Fruit fly (Drosophila melanogaster) whole organism, embryonic: Measurements from ENCODE around the gene Arpc3A.

Source experiments
- Atf3 ChIP-seq: fragments of 200-800 bp; sonication (Bioruptor generic); optimal IDR thresholded peaks from 3 replicates; lab custom pipeline; 2016; ENCODE audit warnings: missing biosample characterization, missing genetic modification characterization
- B-H2 ChIP-seq: fragments of 200-800 bp; sonication (Bioruptor generic); optimal IDR thresholded peaks from 2 replicates; lab custom pipeline; 2018; ENCODE audit warnings: missing biosample characterization, mild to moderate bottlenecking, missing genetic modification characterization
- CG1024 ChIP-seq: fragments of 200-800 bp; sonication (Bioruptor generic); IDR thresholded peaks from 2 replicates; pipeline ENCODE4 v1.3.6; 2022; ENCODE audit warnings: missing biosample characterization, missing genetic modification characterization
- CG11085 ChIP-seq: fragments of 200-800 bp; sonication (Bioruptor generic); IDR thresholded peaks from 2 replicates; pipeline ENCODE4 v1.3.6; 2022; ENCODE audit warnings: missing biosample characterization, missing genetic modification characterization
- CG11695 ChIP-seq: fragments of 200-800 bp; sonication (Bioruptor generic); IDR thresholded peaks from 3 replicates; pipeline ENCODE4 v1.3.6; 2022; ENCODE audit warnings: missing biosample characterization, missing genetic modification characterization
- CG12155 ChIP-seq: fragments of 200-800 bp; sonication (Bioruptor generic); optimal IDR thresholded peaks from 3 replicates; lab custom pipeline; 2016; ENCODE audit warnings: missing biosample characterization, missing genetic modification characterization
- CG13287 ChIP-seq: fragments of 200-800 bp; sonication (Bioruptor generic); IDR thresholded peaks from 2 replicates; pipeline ENCODE4 v1.3.6; 2022; ENCODE audit warnings: missing biosample characterization, missing genetic modification characterization; ENCODE audit not compliant: partially characterized antibody
- CG14667 ChIP-seq: fragments of 200-800 bp; sonication (Bioruptor generic); IDR thresholded peaks from 2 replicates; pipeline ENCODE4 v1.3.6; 2022; ENCODE audit warnings: missing biosample characterization, missing genetic modification characterization
- CG14860 ChIP-seq: fragments of 200-800 bp; sonication (Bioruptor generic); IDR thresholded peaks from 3 replicates; pipeline ENCODE4 v1.3.6; 2022; ENCODE audit warnings: missing biosample characterization, missing genetic modification characterization; ENCODE audit not compliant: partially characterized antibody
- CG15269 ChIP-seq: fragments of 200-800 bp; sonication (Bioruptor generic); optimal IDR thresholded peaks from 2 replicates; lab custom pipeline; 2018; ENCODE audit warnings: missing biosample characterization, mild to moderate bottlenecking, missing genetic modification characterization, moderate library complexity
- CG17361 ChIP-seq: fragments of 200-800 bp; sonication (Bioruptor generic); IDR thresholded peaks from 3 replicates; pipeline ENCODE4 v1.3.6; 2022; ENCODE audit warnings: missing biosample characterization, missing genetic modification characterization
- CG17912 ChIP-seq: fragments of 200-800 bp; sonication (Bioruptor generic); optimal IDR thresholded peaks from 2 replicates; lab custom pipeline; 2018; ENCODE audit warnings: missing biosample characterization, mild to moderate bottlenecking, missing genetic modification characterization
- CG18011 ChIP-seq: fragments of 200-800 bp; sonication (Bioruptor generic); optimal IDR thresholded peaks from 2 replicates; lab custom pipeline; 2017; ENCODE audit warnings: missing biosample characterization, missing genetic modification characterization, mild to moderate bottlenecking, moderate library complexity, missing genotype
- CG31224 ChIP-seq: fragments of 200-800 bp; sonication (Bioruptor generic); IDR thresholded peaks from 2 replicates; pipeline ENCODE4 v1.3.6; 2022; ENCODE audit warnings: missing biosample characterization, missing genetic modification characterization
- CG32767 ChIP-seq: fragments of 200-800 bp; sonication (Bioruptor generic); IDR thresholded peaks from 2 replicates; pipeline ENCODE4 v1.3.6; 2022; ENCODE audit warnings: missing biosample characterization, missing genetic modification characterization
- CG4820 ChIP-seq: fragments of 200-800 bp; sonication (Bioruptor generic); optimal IDR thresholded peaks from 3 replicates; lab custom pipeline; 2016; ENCODE audit warnings: missing biosample characterization, missing genetic modification characterization
- CG6791 ChIP-seq: fragments of 200-800 bp; sonication (Bioruptor generic); IDR thresholded peaks from 3 replicates; pipeline ENCODE4 v1.3.6; 2022; ENCODE audit warnings: missing biosample characterization, missing genetic modification characterization; ENCODE audit not compliant: partially characterized antibody
- CG6813 ChIP-seq: fragments of 200-800 bp; sonication (Bioruptor generic); optimal IDR thresholded peaks from 2 replicates; lab custom pipeline; 2017; ENCODE audit warnings: missing biosample characterization, missing genetic modification characterization, mild to moderate bottlenecking, moderate library complexity, missing genetic modification reagents
- CG9609 ChIP-seq: fragments of 200-800 bp; sonication (Bioruptor generic); optimal IDR thresholded peaks from 3 replicates; lab custom pipeline; 2016; ENCODE audit warnings: missing biosample characterization, missing genetic modification characterization
- CrebB ChIP-seq: fragments of 200-800 bp; sonication (Bioruptor generic); optimal IDR thresholded peaks from 3 replicates; lab custom pipeline; 2018; ENCODE audit warnings: missing biosample characterization, mild to moderate bottlenecking, missing genetic modification characterization
- E2f2 ChIP-seq: fragments of 200-800 bp; sonication (Bioruptor generic); IDR thresholded peaks from 2 replicates; pipeline ENCODE4 v1.3.6; 2022; ENCODE audit warnings: missing biosample characterization, missing genetic modification characterization
- HLH4C ChIP-seq: fragments of 200-800 bp; sonication (Bioruptor generic); IDR thresholded peaks from 3 replicates; pipeline ENCODE4 v1.3.6; 2022; ENCODE audit warnings: missing biosample characterization, missing genetic modification characterization; ENCODE audit not compliant: partially characterized antibody
- Hr3 ChIP-seq: fragments of 200-800 bp; sonication (Bioruptor generic); optimal IDR thresholded peaks from 3 replicates; lab custom pipeline; 2016; ENCODE audit warnings: missing biosample characterization, missing genetic modification characterization
- Hr39 ChIP-seq: fragments of >200 bp; optimal IDR thresholded peaks from 2 replicates; lab custom pipeline; 2017
- MBD-R2 ChIP-seq: fragments of 200-800 bp; sonication (Bioruptor generic); IDR thresholded peaks from 2 replicates; pipeline ENCODE4 v1.3.6; 2022; ENCODE audit warnings: missing biosample characterization, missing genetic modification characterization
- Rx ChIP-seq: fragments of 200-800 bp; sonication (Bioruptor generic); IDR thresholded peaks from 2 replicates; pipeline ENCODE4 v1.3.6; 2022; ENCODE audit warnings: missing biosample characterization, missing genetic modification characterization
- Scr ChIP-seq: fragments of 200-800 bp; sonication (Bioruptor generic); IDR thresholded peaks from 2 replicates; pipeline ENCODE4 v1.3.6; 2022; ENCODE audit warnings: missing biosample characterization, missing genetic modification characterization; ENCODE audit not compliant: partially characterized antibody
- Ssrp ChIP-seq: fragments of 200-800 bp; sonication (Bioruptor generic); optimal IDR thresholded peaks from 2 replicates; lab custom pipeline; 2018; ENCODE audit warnings: missing biosample characterization, mild to moderate bottlenecking, missing genetic modification characterization, moderate library complexity
- Xbp1 ChIP-seq: fragments of 200-800 bp; sonication (Bioruptor generic); optimal IDR thresholded peaks from 3 replicates; lab custom pipeline; 2016; ENCODE audit warnings: missing biosample characterization, mild to moderate bottlenecking, missing genetic modification characterization
- amos ChIP-seq: fragments of 200-800 bp; sonication (Bioruptor generic); IDR thresholded peaks from 2 replicates; pipeline ENCODE4 v1.3.6; 2022; ENCODE audit warnings: missing biosample characterization, missing genetic modification characterization; ENCODE audit not compliant: partially characterized antibody
- aop ChIP-seq: fragments of 200-800 bp; sonication (Bioruptor generic); IDR thresholded peaks from 2 replicates; pipeline ENCODE4 v1.3.6; 2022; ENCODE audit warnings: missing biosample characterization, missing genetic modification characterization
- cg ChIP-seq: fragments of 200-800 bp; sonication (Bioruptor generic); optimal IDR thresholded peaks from 3 replicates; lab custom pipeline; 2019; ENCODE audit warnings: missing biosample characterization, mild to moderate bottlenecking, missing genetic modification characterization, moderate library complexity
- crol ChIP-seq: fragments of 200-800 bp; sonication (Bioruptor generic); IDR thresholded peaks from 2 replicates; pipeline ENCODE4 v1.3.6; 2022; ENCODE audit warnings: missing biosample characterization, missing genetic modification characterization
- dimm ChIP-seq: fragments of 200-800 bp; sonication (Bioruptor generic); IDR thresholded peaks from 2 replicates; pipeline ENCODE4 v1.3.6; 2022; ENCODE audit warnings: missing biosample characterization, missing genetic modification characterization
- gcm ChIP-seq: fragments of 200-800 bp; sonication (Bioruptor generic); optimal IDR thresholded peaks from 2 replicates; lab custom pipeline; 2019; ENCODE audit warnings: missing biosample characterization, mild to moderate bottlenecking, missing genetic modification characterization, moderate library complexity
- grau ChIP-seq: fragments of 200-800 bp; optimal IDR thresholded peaks from 3 replicates; lab custom pipeline; 2019; ENCODE audit warnings: missing biosample characterization, mild to moderate bottlenecking, missing genetic modification characterization, moderate library complexity
- klu ChIP-seq: fragments of 200-800 bp; sonication (Bioruptor generic); IDR thresholded peaks from 2 replicates; pipeline ENCODE4 v1.3.6; 2022; ENCODE audit warnings: missing biosample characterization, missing genetic modification characterization
- lola ChIP-seq, 3 experiments: fragments of >200 bp in 2 of 3; fragments of 200-800 bp in 1 of 3; sonication (Bioruptor generic) in 1 of 3; optimal IDR thresholded peaks; 2 replicates each; lab custom pipeline; 2017 to 2019; ENCODE audit warnings: missing biosample characterization in 3 of 3, missing genetic modification characterization in 3 of 3, mild to moderate bottlenecking in 1 of 3, moderate library complexity in 1 of 3
- luna ChIP-seq: fragments of 200-800 bp; sonication (Bioruptor generic); optimal IDR thresholded peaks from 2 replicates; lab custom pipeline; 2016; ENCODE audit warnings: missing biosample characterization, missing genetic modification characterization
- mirr ChIP-seq: fragments of 200-800 bp; sonication (Bioruptor generic); optimal IDR thresholded peaks from 3 replicates; lab custom pipeline; 2018; ENCODE audit warnings: missing biosample characterization, mild to moderate bottlenecking, missing genetic modification characterization
- nerfin-2 ChIP-seq: fragments of 200-800 bp; sonication (Bioruptor generic); IDR thresholded peaks from 2 replicates; pipeline ENCODE4 v1.3.6; 2022; ENCODE audit warnings: missing biosample characterization, missing genetic modification characterization; ENCODE audit not compliant: partially characterized antibody
- oc ChIP-seq: fragments of 200-800 bp; sonication (Bioruptor generic); optimal IDR thresholded peaks from 2 replicates; lab custom pipeline; 2018; ENCODE audit warnings: missing biosample characterization, mild to moderate bottlenecking, missing genetic modification characterization, moderate library complexity
- onecut ChIP-seq: fragments of 200-800 bp; sonication (Bioruptor generic); IDR thresholded peaks from 2 replicates; pipeline ENCODE4 v1.3.6; 2022; ENCODE audit warnings: missing biosample characterization, missing genetic modification characterization
- phol ChIP-seq: fragments of 200-800 bp; sonication (Bioruptor generic); optimal IDR thresholded peaks from 3 replicates; lab custom pipeline; 2018; ENCODE audit warnings: missing biosample characterization, mild to moderate bottlenecking, missing genetic modification characterization, moderate library complexity
- run ChIP-seq: fragments of 200-800 bp; sonication (Bioruptor generic); optimal IDR thresholded peaks from 3 replicates; lab custom pipeline; 2018; ENCODE audit warnings: missing biosample characterization, mild to moderate bottlenecking, missing genetic modification characterization
- slou ChIP-seq: fragments of 200-800 bp; sonication (Bioruptor generic); optimal IDR thresholded peaks from 3 replicates; lab custom pipeline; 2016; ENCODE audit warnings: missing biosample characterization, missing genetic modification characterization
- sob ChIP-seq: fragments of 200-800 bp; sonication (Bioruptor generic); IDR thresholded peaks from 2 replicates; pipeline ENCODE4 v1.3.6; 2022; ENCODE audit warnings: missing biosample characterization, missing genetic modification characterization
- tin ChIP-seq: fragments of 200-800 bp; sonication (Bioruptor generic); optimal IDR thresholded peaks from 3 replicates; lab custom pipeline; 2016; ENCODE audit warnings: missing biosample characterization, missing genetic modification characterization

The Arpc3A gene

dm6 chr3R:15836864-15837824 lies 2.7 kb downstream of the Arpc3A start, which contains the start of the genes ND-23 and spn-E (continued):
- TF ChIP-seq CG18011 (GFP tag; lab: Kevin White, UChicago) (no peak), CG14667 (GFP tag; lab: Robert Waterston, UW) (0 out of 2 replicates have a peak, but pooled peaks have one; percentile 15), MBD-R2 (GFP tag; lab: Robert Waterston, UW) (peak; percentile 30), CG14860 (GFP tag; lab: Robert Waterston, UW) (peak; percentile 46; the same call in 1 of the 3 replicates), CG31224 (GFP tag; lab: Robert Waterston, UW) (no peak), tin (GFP tag; lab: Kevin White, UChicago) (peak; percentile 43), CG1024 (GFP tag; lab: Robert Waterston, UW) (no peak), Rx (GFP tag; lab: Robert Waterston, UW) (no peak), Scr (peak; percentile 88), klu (no peak), Atf3 (GFP tag; lab: Kevin White, UChicago) (no peak), CG11695 (GFP tag; lab: Robert Waterston, UW) (0 out of 3 replicates have a peak, but pooled peaks have one; percentile 56), Xbp1 (GFP tag; lab: Kevin White, UChicago) (peak; percentile 45), CG6791 (GFP tag; lab: Robert Waterston, UW) (0 out of 3 replicates have a peak, but pooled peaks have one; percentile 52), phol (tag; lab: Kevin White, UChicago) (peak; percentile 73), grau (tag; lab: Kevin White, UChicago) (peak; percentile 68), amos (GFP tag; lab: Robert Waterston, UW) (peak; percentile 69), CG13287 (peak; percentile 87), sob (0 out of 2 replicates have a peak, but pooled peaks have one; percentile 58), dimm (GFP tag; lab: Robert Waterston, UW) (no peak), luna (GFP tag; lab: Kevin White, UChicago) (no peak), nerfin-2 (GFP tag; lab: Robert Waterston, UW) (0 out of 2 replicates have a peak, but pooled peaks have one; percentile 51), cg (no peak), CG4820 (GFP tag; lab: Kevin White, UChicago) (peak; percentile 0), E2f2 (GFP tag; lab: Robert Waterston, UW) (peak; percentile 89), aop (GFP tag; lab: Robert Waterston, UW) (no peak), lola (GFP tag; optimal IDR thresholded peaks at IDR 0.05; lab: Kevin White, UChicago) (peak in 1 of 3 experiments; percentile 55), Hr3 (GFP tag; lab: Kevin White, UChicago) (peak; percentile 55), CG15269 (peak; percentile 45), run (tag; lab: Kevin White, UChicago) (no peak), B-H2 (GFP tag; lab: Kevin White, UChicago) (no peak), CG32767 (GFP tag; lab: Robert Waterston, UW) (no peak), crol (GFP tag; lab: Robert Waterston, UW) (no peak), slou (no peak), Hr39 (lab: Kevin White, UChicago) (no peak), CG17361 (GFP tag; lab: Robert Waterston, UW) (peak; percentile 87), onecut (no peak), CG11085 (GFP tag; lab: Robert Waterston, UW) (0 out of 2 replicates have a peak, but pooled peaks have one; percentile 23), CrebB (tag; lab: Kevin White, UChicago) (no peak), Ssrp (peak; percentile 54), CG6813 (GFP tag; lab: Kevin White, UChicago) (no peak), mirr (GFP tag; lab: Kevin White, UChicago) (no peak), oc (tag; lab: Kevin White, UChicago) (no peak), gcm (GFP tag; lab: Kevin White, UChicago) (no peak), CG12155 (peak; percentile 14), HLH4C (GFP tag; lab: Robert Waterston, UW) (peak; percentile 65), CG9609 (no peak), CG17912 (GFP tag; lab: Kevin White, UChicago) (no peak)
